Worm (Caenorhabditis elegans) whole organism, midembryonic: Measurements from ENCODE around the gene srx-117.

Experiments
- T22C8.4 ChIP-seq: fragments of 200-800 bp; sonication (Bioruptor generic); IDR thresholded peaks from 2 replicates; pipeline ENCODE4 v1.3.6; 2022; ENCODE audit warnings: missing genetic modification characterization, missing compliant biosample characterization
- cog-1 ChIP-seq: sonication (generic microtip); optimal IDR thresholded peaks from 2 replicates; lab custom pipeline; 2016; ENCODE audit warnings: missing genetic modification characterization, missing compliant biosample characterization
- flt-1 ChIP-seq: fragments of 200-800 bp; sonication (Bioruptor generic); IDR thresholded peaks from 2 replicates; pipeline ENCODE4 v1.3.6; 2022; ENCODE audit warnings: missing genetic modification characterization, missing compliant biosample characterization
- klf-2 ChIP-seq: fragments of 200-800 bp; sonication (Bioruptor generic); conservative IDR thresholded peaks from 2 replicates; pipeline ENCODE4 v1.3.6; 2022; ENCODE audit warnings: missing genetic modification reagents, missing genetic modification characterization, missing compliant biosample characterization
- med-1 ChIP-seq: sonication (generic microtip); optimal IDR thresholded peaks from 2 replicates; lab custom pipeline; 2017; ENCODE audit warnings: missing genetic modification characterization, mild to moderate bottlenecking, missing compliant biosample characterization, antibody characterized with exemption, missing genetic modification reagents; ENCODE audit not compliant: insufficient read depth
- ref-1 ChIP-seq: fragments of 200-800 bp; sonication (Bioruptor generic); conservative IDR thresholded peaks from 2 replicates; pipeline ENCODE4 v1.3.6; 2022; ENCODE audit warnings: missing genetic modification reagents, missing genetic modification characterization, missing compliant biosample characterization
- tab-1 ChIP-seq: fragments of 200-800 bp; sonication (Bioruptor generic); IDR thresholded peaks from 2 replicates; pipeline ENCODE4 v1.3.6; 2022; ENCODE audit warnings: missing genetic modification characterization, missing compliant biosample characterization
- ztf-23 ChIP-seq: fragments of 200-800 bp; sonication (Bioruptor generic); IDR thresholded peaks from 2 replicates; pipeline ENCODE4 v1.3.6; 2022; ENCODE audit warnings: missing genetic modification reagents, missing genetic modification characterization, missing compliant biosample characterization
- ztf-29 ChIP-seq: fragments of 200-800 bp; sonication (Bioruptor generic); IDR thresholded peaks from 2 replicates; pipeline ENCODE4 v1.3.6; 2022; ENCODE audit warnings: missing genetic modification reagents, missing genetic modification characterization, missing compliant biosample characterization

- TF ChIP-seq ref-1 (GFP tag; lab: Robert Waterston, UW) (no peak), cog-1 (tag; lab: Kevin White, UChicago) (no peak), ztf-29 (GFP tag; lab: Robert Waterston, UW) (no peak), tab-1 (GFP tag; lab: Robert Waterston, UW) (no peak), flt-1 (GFP tag; lab: Robert Waterston, UW) (no peak), med-1 (no peak), ztf-23 (GFP tag; lab: Robert Waterston, UW) (no peak), klf-2 (GFP tag; lab: Robert Waterston, UW) (no peak), T22C8.4 (GFP tag; lab: Robert Waterston, UW) (no peak)
Measured at ce11 chrV:5647359-5647758, 3.1 kb downstream of the srx-117 start, which contains the start of gene C14C11.4.
